Fruit fly (Drosophila melanogaster): Measurements from ENCODE around the gene Polr3C.

Polr3C gene

DNA sequence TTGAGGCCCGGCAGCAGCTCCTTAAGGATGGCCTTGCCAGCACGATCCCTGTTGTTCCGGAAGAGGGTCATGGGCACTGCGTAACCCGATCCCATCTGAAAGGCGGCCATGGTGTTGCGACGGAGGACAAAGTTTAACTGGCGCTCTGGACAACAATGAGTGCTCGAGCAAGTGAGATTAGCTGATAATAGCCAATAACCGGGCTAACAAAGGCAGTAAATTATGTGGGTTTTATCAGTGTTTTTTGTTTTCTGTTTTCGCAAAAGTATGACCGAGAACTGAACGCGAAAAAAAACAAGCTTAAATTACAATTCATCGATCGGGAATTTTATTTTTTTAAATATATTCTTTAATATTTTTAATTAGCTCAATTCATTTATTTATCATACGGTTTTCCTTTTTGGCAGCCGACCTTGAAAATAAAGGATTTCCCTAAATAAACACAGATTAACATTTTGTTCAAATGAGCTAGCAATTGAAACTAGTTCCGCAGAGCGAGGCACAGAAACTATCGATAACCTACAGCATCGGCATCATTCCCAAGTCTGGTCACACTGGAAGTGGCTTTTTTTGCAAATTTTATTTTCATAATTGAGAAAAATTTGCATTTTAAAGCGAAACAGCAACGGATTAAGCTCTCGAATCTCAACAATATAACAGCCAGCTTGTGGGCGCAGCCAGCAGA is 46.8 kb upstream of the Polr3C start, which contains the start of the genes Dip-C and pps (continued):
- TF ChIP-seq BEAF-32 (GFP tag; optimal IDR thresholded peaks at IDR 0.05): peak; percentile 82
- TF ChIP-seq Ravus (GFP tag; IDR thresholded peaks at IDR 0.05): no peak
- no peak for TF ChIP-seq CG15601 (tag; optimal IDR thresholded peaks at IDR 0.05)
- TF ChIP-seq knrl (GFP tag; IDR thresholded peaks at IDR 0.05; ENCODE audit: partially characterized antibody): peak; percentile 76
- TF ChIP-seq nom (GFP tag; optimal IDR thresholded peaks at IDR 0.05): peak; percentile 43
- TF ChIP-seq HLH3B (GFP tag; IDR thresholded peaks at IDR 0.05): no peak
- TF ChIP-seq zen2 (GFP tag; IDR thresholded peaks at IDR 0.05; ENCODE audit: partially characterized antibody): peak; percentile 55; the same call in 2 of the 3 replicates
- TF ChIP-seq CG2129 (GFP tag; IDR thresholded peaks at IDR 0.05; ENCODE audit: partially characterized antibody): peak; percentile 40; the same call in 1 of the 2 replicates
- peak; percentile 73 for TF ChIP-seq hbn (GFP tag; IDR thresholded peaks at IDR 0.05; ENCODE audit: partially characterized antibody)
- no peak for TF ChIP-seq CG13424 (tag; optimal IDR thresholded peaks at IDR 0.05)
- TF ChIP-seq CG12659 (GFP tag; optimal IDR thresholded peaks at IDR 0.05): peak; percentile 63
- TF ChIP-seq CG12104 (GFP tag; optimal IDR thresholded peaks at IDR 0.05): peak; percentile 12
- peak; percentile 70 for TF ChIP-seq CG16813 (GFP tag; IDR thresholded peaks at IDR 0.05; ENCODE audit: partially characterized antibody)
- peak; percentile 46 for TF ChIP-seq phol (tag; optimal IDR thresholded peaks at IDR 0.05)
- TF ChIP-seq CG11560 (tag; IDR thresholded peaks at IDR 0.05): no peak
- no peak for TF ChIP-seq chm (GFP tag; IDR thresholded peaks at IDR 0.05)
- TF ChIP-seq Dref (GFP tag; IDR thresholded peaks at IDR 0.05): peak; percentile 75
- no peak for TF ChIP-seq Dek (tag; optimal IDR thresholded peaks at IDR 0.05)
- TF ChIP-seq ftz-f1 (GFP tag; optimal IDR thresholded peaks at IDR 0.05): peak; percentile 78
- TF ChIP-seq CG5245 (GFP tag; optimal IDR thresholded peaks at IDR 0.05): no peak
- TF ChIP-seq CG5953 (GFP tag; IDR thresholded peaks at IDR 0.05): no peak

DNA sequence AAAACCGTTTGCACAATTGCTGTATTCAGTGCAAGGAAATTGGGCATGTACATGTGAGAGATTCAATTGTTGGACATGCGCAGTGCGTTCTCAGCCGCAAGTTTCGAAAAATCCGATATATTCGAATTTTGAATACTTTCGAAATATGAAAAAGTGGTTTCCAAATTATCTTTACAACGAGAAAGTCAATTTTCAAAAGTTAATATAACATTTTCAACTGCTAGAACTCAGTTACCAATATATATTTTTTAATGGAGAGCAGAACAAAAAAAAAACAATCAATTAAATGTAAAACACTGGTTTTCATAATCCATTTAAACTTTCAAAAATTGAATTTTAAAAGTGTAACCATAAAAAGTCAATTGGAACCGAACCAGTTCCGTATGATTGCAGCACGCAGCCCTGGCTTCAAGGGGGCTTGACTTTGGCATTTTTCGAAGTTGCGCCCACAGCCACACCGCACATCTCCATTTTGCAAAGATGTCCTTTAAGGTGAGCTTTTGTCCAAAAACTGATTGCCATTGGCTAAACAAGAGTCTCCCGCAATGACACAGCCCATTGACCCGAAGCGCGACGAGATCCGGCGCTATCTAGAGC is 37.7 kb upstream of the Polr3C start, which contains the start of the genes Scgbeta and CG17202:
Gene Scgbeta (minus strand): TSS at position 51 of the 597 bp plus-strand sequence.
Gene CG17202 (plus strand): TSS at position 390 of the 597 bp plus-strand sequence.
- no peak for TF ChIP-seq ash1 (GFP tag; optimal IDR thresholded peaks at IDR 0.05)
- TF ChIP-seq E2f2 (GFP tag; IDR thresholded peaks at IDR 0.05): peak; percentile 72
- TF ChIP-seq CG11456 (GFP tag; IDR thresholded peaks at IDR 0.05): peak; percentile 38; the same call in 1 of the 3 replicates
- TF ChIP-seq CG2678 (tag; optimal IDR thresholded peaks at IDR 0.05): no peak
- TF ChIP-seq phol (tag; optimal IDR thresholded peaks at IDR 0.05): peak; percentile 93
- no peak for TF ChIP-seq Oli (tag; optimal IDR thresholded peaks at IDR 0.05)
- no peak for TF ChIP-seq ham (GFP tag; IDR thresholded peaks at IDR 0.05)
- no peak for TF ChIP-seq ems (GFP tag; optimal IDR thresholded peaks at IDR 0.05)
- no peak for TF ChIP-seq CG7357 (GFP tag; IDR thresholded peaks at IDR 0.05)
- no peak for TF ChIP-seq lola (GFP tag; optimal IDR thresholded peaks at IDR 0.05)
- TF ChIP-seq CG6791 (GFP tag; IDR thresholded peaks at IDR 0.05; ENCODE audit: partially characterized antibody): no peak
- TF ChIP-seq CG14441 (GFP tag; IDR thresholded peaks at IDR 0.05): no peak
- peak; percentile 39 for TF ChIP-seq nmo (GFP tag; optimal IDR thresholded peaks at IDR 0.05)
- TF ChIP-seq CG12659 (GFP tag; optimal IDR thresholded peaks at IDR 0.05): peak; percentile 44
- no peak for TF ChIP-seq ato (GFP tag; IDR thresholded peaks at IDR 0.05; ENCODE audit: partially characterized antibody)
- peak; percentile 33; the same call in 1 of the 2 replicates for TF ChIP-seq Bgb (GFP tag; IDR thresholded peaks at IDR 0.05; ENCODE audit: partially characterized antibody)
- TF ChIP-seq CG11398 (GFP tag; optimal IDR thresholded peaks at IDR 0.05): peak; percentile 2
- TF ChIP-seq Sry-δ (GFP tag; optimal IDR thresholded peaks at IDR 0.05): peak; percentile 43
- TF ChIP-seq cwo (GFP tag; optimal IDR thresholded peaks at IDR 0.05): no peak
- TF ChIP-seq CG13894 (tag; optimal IDR thresholded peaks at IDR 0.05): no peak
- TF ChIP-seq CG8765 (GFP tag; IDR thresholded peaks at IDR 0.05): no peak
- TF ChIP-seq Myb (GFP tag; optimal IDR thresholded peaks at IDR 0.05): peak; percentile 85
- no peak for TF ChIP-seq Antp (GFP tag; optimal IDR thresholded peaks at IDR 0.05)
- TF ChIP-seq ftz-f1 (GFP tag; optimal IDR thresholded peaks at IDR 0.05): no peak
- no peak for TF ChIP-seq CG1529 (GFP tag; optimal IDR thresholded peaks at IDR 0.05)
- TF ChIP-seq CG1024 (GFP tag; IDR thresholded peaks at IDR 0.05): no peak
- no peak for TF ChIP-seq grau (tag; optimal IDR thresholded peaks at IDR 0.05)
- TF ChIP-seq mam (GFP tag; optimal IDR thresholded peaks at IDR 0.05): peak; percentile 28
- peak in 1 of 2 experiments; percentile 8 for TF ChIP-seq chif (GFP tag; optimal IDR thresholded peaks at IDR 0.05)
